Worm (Caenorhabditis elegans): ENCODE results near the gene F55C9.5.

- TF ChIP-seq unc-62 (GFP tag; optimal IDR thresholded peaks at IDR 0.05): no peak
- TF ChIP-seq nhr-25 (tag; optimal IDR thresholded peaks at IDR 0.05): no peak
- TF ChIP-seq ama-1 (optimal IDR thresholded peaks at IDR 0.05): no peak
- no peak for TF ChIP-seq snpc-4 (tag; optimal IDR thresholded peaks at IDR 0.05)
- TF ChIP-seq aly-2 (tag; optimal IDR thresholded peaks at IDR 0.05): no peak
- TF ChIP-seq nhr-237 (tag; optimal IDR thresholded peaks at IDR 0.05): no peak
- TF ChIP-seq unc-39 (tag; optimal IDR thresholded peaks at IDR 0.05): no peak
- TF ChIP-seq unc-55 (GFP tag; optimal IDR thresholded peaks at IDR 0.05): no peak
- no peak for TF ChIP-seq lin-39 (tag; optimal IDR thresholded peaks at IDR 0.05)
- no peak for TF ChIP-seq lsy-2 (tag; optimal IDR thresholded peaks at IDR 0.05)
Observed at ce11 chrV:19299262-19299661, 6.3 kb upstream of the F55C9.5 start, which contains the start of gene F55C9.14.

Measured in whole organism, L2 larva.